Fruit fly (Drosophila melanogaster) whole organism, wandering third instar larva: ENCODE measurements around the gene CG18563.

Source experiments
- Abd-B ChIP-seq: fragments of >200 bp; optimal IDR thresholded peaks from 2 replicates; lab custom pipeline; 2017; ENCODE audit warnings: missing biosample characterization, missing genetic modification characterization
- CrebA ChIP-seq: fragments of 200-800 bp; sonication (Bioruptor generic); optimal IDR thresholded peaks from 2 replicates; lab custom pipeline; 2016; ENCODE audit warnings: missing biosample characterization, mild to moderate bottlenecking, missing genetic modification characterization, borderline replicate concordance
- Hnf4 ChIP-seq: fragments of 200-800 bp; sonication (Bioruptor generic); optimal IDR thresholded peaks from 2 replicates; lab custom pipeline; 2016; ENCODE audit warnings: missing biosample characterization, mild to moderate bottlenecking, missing genetic modification characterization
- Jra ChIP-seq: sonication (Bioruptor generic); optimal IDR thresholded peaks from 2 replicates; lab custom pipeline; 2016; ENCODE audit warnings: missing biosample characterization, missing genetic modification characterization
- OdsH ChIP-seq: fragments of 200-800 bp; sonication (Bioruptor generic); optimal IDR thresholded peaks from 2 replicates; lab custom pipeline; 2016; ENCODE audit warnings: missing biosample characterization, mild to moderate bottlenecking, missing genetic modification characterization
- Rel ChIP-seq, 2 experiments: fragments of 200-800 bp; sonication (Bioruptor generic) in 1 of 2; optimal IDR thresholded peaks; 2 replicates in 1 of 2; 3 replicates in 1 of 2; lab custom pipeline; 2016 to 2019; ENCODE audit warnings: mild to moderate bottlenecking in 2 of 2, missing biosample characterization in 2 of 2, missing genetic modification characterization in 2 of 2, moderate library complexity in 1 of 2
- Sp1 ChIP-seq: fragments of 200-800 bp; sonication (Bioruptor generic); optimal IDR thresholded peaks from 3 replicates; lab custom pipeline; 2019; ENCODE audit warnings: missing biosample characterization, mild to moderate bottlenecking, missing genetic modification characterization, moderate library complexity
- brk ChIP-seq: fragments of 200-800 bp; sonication (Bioruptor generic); optimal IDR thresholded peaks from 2 replicates; lab custom pipeline; 2016; ENCODE audit warnings: missing biosample characterization, mild to moderate bottlenecking, missing genetic modification characterization
- dl ChIP-seq, 2 experiments: fragments of 175-275, 200-275 bp in 1 of 2; fragments of 200-275 bp in 1 of 2; sonication (Bioruptor generic); optimal IDR thresholded peaks; lab custom pipeline; 2018; ENCODE audit warnings: mild to moderate bottlenecking in 2 of 2, missing biosample characterization in 2 of 2, missing genetic modification characterization in 2 of 2, moderate library complexity in 2 of 2; ENCODE audit not compliant: partially characterized antibody in 2 of 2, insufficient read depth in 1 of 2
- h ChIP-seq: fragments of 200-800 bp; sonication (Bioruptor generic); optimal IDR thresholded peaks from 3 replicates; lab custom pipeline; 2016; ENCODE audit warnings: missing biosample characterization, mild to moderate bottlenecking, missing genetic modification characterization
- jim ChIP-seq: fragments of 175-275, 200-325 bp; sonication (Bioruptor generic); optimal IDR thresholded peaks from 2 replicates; lab custom pipeline; 2016; ENCODE audit warnings: missing biosample characterization, mild to moderate bottlenecking, missing genetic modification characterization
- lola ChIP-seq: fragments of >200 bp; optimal IDR thresholded peaks from 2 replicates; lab custom pipeline; 2017; ENCODE audit warnings: missing biosample characterization, missing genetic modification characterization
- sv ChIP-seq: fragments of 200-800 bp; sonication (Bioruptor generic); optimal IDR thresholded peaks from 3 replicates; lab custom pipeline; 2016; ENCODE audit warnings: missing biosample characterization, missing genetic modification characterization
- usp ChIP-seq: fragments of >200 bp; optimal IDR thresholded peaks from 2 replicates; lab custom pipeline; 2017; ENCODE audit warnings: missing biosample characterization, missing genetic modification characterization

- no peak for TF ChIP-seq Hnf4 (GFP tag; lab: Kevin White, UChicago)
- no peak for TF ChIP-seq lola (GFP tag; lab: Kevin White, UChicago)
- no peak for TF ChIP-seq OdsH (GFP tag; lab: Kevin White, UChicago)
- peak; percentile 38 for TF ChIP-seq Sp1 (GFP tag; lab: Kevin White, UChicago)
- no peak for TF ChIP-seq Abd-B (GFP tag; lab: Kevin White, UChicago)
- TF ChIP-seq dl (GFP tag; optimal IDR thresholded peaks at IDR 0.05; lab: Kevin White, UChicago; ENCODE audit: insufficient read depth in 1 of 2, partially characterized antibody in 2 of 2), result no peak
- TF ChIP-seq Rel (GFP tag; optimal IDR thresholded peaks at IDR 0.05; lab: Kevin White, UChicago), result no peak
- TF ChIP-seq Rel (tag; optimal IDR thresholded peaks at IDR 0.05; lab: Kevin White, UChicago), result peak; percentile 16
- TF ChIP-seq sv, result no peak
- TF ChIP-seq h (GFP tag; lab: Kevin White, UChicago), result no peak
- no peak for TF ChIP-seq brk (GFP tag; lab: Kevin White, UChicago)
- no peak for TF ChIP-seq usp
- no peak for TF ChIP-seq jim (GFP tag; lab: Kevin White, UChicago)
- no peak for TF ChIP-seq Jra (GFP tag; lab: Kevin White, UChicago)
- TF ChIP-seq CrebA (GFP tag; lab: Kevin White, UChicago), result no peak
Observed at dm6 chr2L:17472582-17473524, 15.0 kb upstream of the CG18563 start, which contains the start of gene BicD.
